Fruit fly (Drosophila melanogaster) whole organism, embryonic: ENCODE measurements around the gene CG43062.

ENCODE experiments used
- Aef1 ChIP-seq: fragments of 200-800 bp; sonication (Bioruptor generic); IDR thresholded peaks from 3 replicates; pipeline ENCODE4 v1.3.6; 2022; ENCODE audit warnings: missing biosample characterization, missing genetic modification characterization
- BtbVII ChIP-seq: fragments of 200-800 bp; sonication (Bioruptor generic); optimal IDR thresholded peaks from 3 replicates; lab custom pipeline; 2017; ENCODE audit warnings: missing biosample characterization, mild to moderate bottlenecking, missing genetic modification characterization
- CG10431 ChIP-seq: fragments of 200-800 bp; sonication (Bioruptor generic); optimal IDR thresholded peaks from 3 replicates; lab custom pipeline; 2018; ENCODE audit warnings: missing biosample characterization, mild to moderate bottlenecking, missing genetic modification characterization
- CG10543 ChIP-seq: fragments of 200-800 bp; sonication (Bioruptor generic); optimal IDR thresholded peaks from 3 replicates; lab custom pipeline; 2017; ENCODE audit warnings: missing biosample characterization, mild to moderate bottlenecking, missing genetic modification characterization, moderate library complexity
- CG10654 ChIP-seq: fragments of 200-800 bp; sonication (Bioruptor generic); optimal IDR thresholded peaks from 2 replicates; lab custom pipeline; 2016; ENCODE audit warnings: missing biosample characterization, missing genetic modification characterization
- CG11398 ChIP-seq: fragments of 200-800 bp; sonication (Bioruptor generic); optimal IDR thresholded peaks from 2 replicates; lab custom pipeline; 2016; ENCODE audit warnings: missing biosample characterization, missing genetic modification characterization
- CG11560 ChIP-seq: fragments of 200-800 bp; sonication (Bioruptor generic); IDR thresholded peaks from 3 replicates; pipeline ENCODE4 v1.3.6; 2022; ENCODE audit warnings: missing biosample characterization, missing genetic modification characterization
- CG11696 ChIP-seq: fragments of 200-800 bp; sonication (Bioruptor generic); IDR thresholded peaks from 2 replicates; pipeline ENCODE4 v1.3.6; 2022; ENCODE audit warnings: missing biosample characterization, missing genetic modification characterization
- CG11723 ChIP-seq: fragments of 200-800 bp; sonication (Bioruptor generic); optimal IDR thresholded peaks from 2 replicates; lab custom pipeline; 2017; ENCODE audit warnings: missing biosample characterization, mild to moderate bottlenecking, missing genetic modification characterization
- CG13775 ChIP-seq: fragments of 200-800 bp; sonication (Bioruptor generic); optimal IDR thresholded peaks from 3 replicates; lab custom pipeline; 2017; ENCODE audit warnings: missing biosample characterization, mild to moderate bottlenecking, missing genetic modification characterization
- CG15011 ChIP-seq: fragments of 200-800 bp; sonication (Bioruptor generic); optimal IDR thresholded peaks from 3 replicates; lab custom pipeline; 2018; ENCODE audit warnings: missing biosample characterization, mild to moderate bottlenecking, missing genetic modification characterization
- CG15479 ChIP-seq: fragments of 200-800 bp; sonication (Bioruptor generic); optimal IDR thresholded peaks from 3 replicates; lab custom pipeline; 2019; ENCODE audit warnings: missing biosample characterization, mild to moderate bottlenecking, missing genetic modification characterization, moderate library complexity
- CG15601 ChIP-seq: fragments of 200-800 bp; sonication (Bioruptor generic); optimal IDR thresholded peaks from 3 replicates; lab custom pipeline; 2019; ENCODE audit warnings: missing biosample characterization, mild to moderate bottlenecking, missing genetic modification characterization, moderate library complexity
- CG16815 ChIP-seq: fragments of 200-800 bp; sonication (Bioruptor generic); optimal IDR thresholded peaks from 3 replicates; lab custom pipeline; 2017; ENCODE audit warnings: missing biosample characterization, mild to moderate bottlenecking, missing genetic modification characterization
- CG1832 ChIP-seq: fragments of 200-800 bp; sonication (Bioruptor generic); optimal IDR thresholded peaks from 2 replicates; lab custom pipeline; 2017; ENCODE audit warnings: missing biosample characterization, mild to moderate bottlenecking, missing genetic modification characterization, inconsistent platforms
- CG2129 ChIP-seq: fragments of 200-800 bp; sonication (Bioruptor generic); IDR thresholded peaks from 2 replicates; pipeline ENCODE4 v1.3.6; 2022; ENCODE audit warnings: missing biosample characterization, missing genetic modification characterization; ENCODE audit not compliant: partially characterized antibody
- CG2678 ChIP-seq: fragments of 200-800 bp; sonication (Bioruptor generic); optimal IDR thresholded peaks from 3 replicates; lab custom pipeline; 2019; ENCODE audit warnings: missing biosample characterization, mild to moderate bottlenecking, missing genetic modification characterization, moderate library complexity
- CG2712 ChIP-seq: fragments of 200-800 bp; optimal IDR thresholded peaks from 3 replicates; lab custom pipeline; 2019; ENCODE audit warnings: missing biosample characterization, mild to moderate bottlenecking, missing genetic modification characterization, moderate library complexity
- CG31224 ChIP-seq: fragments of 200-800 bp; sonication (Bioruptor generic); IDR thresholded peaks from 2 replicates; pipeline ENCODE4 v1.3.6; 2022; ENCODE audit warnings: missing biosample characterization, missing genetic modification characterization
- CG31388 ChIP-seq: fragments of 200-800 bp; sonication (Bioruptor generic); optimal IDR thresholded peaks from 2 replicates; lab custom pipeline; 2016; ENCODE audit warnings: missing biosample characterization, missing genetic modification characterization
- CG5953 ChIP-seq: fragments of 200-800 bp; sonication (Bioruptor generic); IDR thresholded peaks from 2 replicates; pipeline ENCODE4 v1.3.6; 2022; ENCODE audit warnings: missing biosample characterization, missing genetic modification characterization
- CG8478 ChIP-seq: fragments of >200 bp; optimal IDR thresholded peaks from 2 replicates; lab custom pipeline; 2018
- CG9609 ChIP-seq: fragments of 200-800 bp; sonication (Bioruptor generic); optimal IDR thresholded peaks from 3 replicates; lab custom pipeline; 2016; ENCODE audit warnings: missing biosample characterization, missing genetic modification characterization
- CG9817 ChIP-seq: fragments of 200-800 bp; sonication (Bioruptor generic); optimal IDR thresholded peaks from 2 replicates; lab custom pipeline; 2018; ENCODE audit warnings: missing biosample characterization, mild to moderate bottlenecking, missing genetic modification characterization, moderate library complexity
- CoRest ChIP-seq: fragments of 200-800 bp; sonication (Bioruptor generic); optimal IDR thresholded peaks from 3 replicates; lab custom pipeline; 2018; ENCODE audit warnings: missing biosample characterization, mild to moderate bottlenecking, missing genetic modification characterization, moderate library complexity
- HLH4C ChIP-seq: fragments of 200-800 bp; sonication (Bioruptor generic); IDR thresholded peaks from 3 replicates; pipeline ENCODE4 v1.3.6; 2022; ENCODE audit warnings: missing biosample characterization, missing genetic modification characterization; ENCODE audit not compliant: partially characterized antibody
- HmgD ChIP-seq: fragments of 200-800 bp; sonication (Bioruptor generic); optimal IDR thresholded peaks from 3 replicates; lab custom pipeline; 2016; ENCODE audit warnings: missing biosample characterization, missing genetic modification characterization
- MTF-1 ChIP-seq: fragments of 200-800 bp; sonication (Bioruptor generic); optimal IDR thresholded peaks from 2 replicates; lab custom pipeline; 2018; ENCODE audit warnings: missing biosample characterization, mild to moderate bottlenecking, missing genetic modification characterization, borderline replicate concordance
- Mad ChIP-seq: fragments of 200-800 bp; sonication (Bioruptor generic); optimal IDR thresholded peaks from 2 replicates; lab custom pipeline; 2016; ENCODE audit warnings: missing biosample characterization, missing genetic modification characterization
- Max ChIP-seq: fragments of 200-800 bp; sonication (Bioruptor generic); optimal IDR thresholded peaks from 2 replicates; lab custom pipeline; 2016; ENCODE audit warnings: missing biosample characterization, mild to moderate bottlenecking, missing genetic modification characterization
- NFAT ChIP-seq: fragments of 200-800 bp; sonication (Bioruptor generic); IDR thresholded peaks from 2 replicates; pipeline ENCODE4 v1.3.6; 2022; ENCODE audit warnings: missing biosample characterization, missing genetic modification characterization
- Nf-YC ChIP-seq: fragments of 200-800 bp; optimal IDR thresholded peaks from 3 replicates; lab custom pipeline; 2019; ENCODE audit warnings: missing biosample characterization, mild to moderate bottlenecking, missing genetic modification characterization, moderate library complexity
- Oli ChIP-seq: fragments of 200-800 bp; sonication (Bioruptor generic); optimal IDR thresholded peaks from 2 replicates; lab custom pipeline; 2018; ENCODE audit warnings: missing biosample characterization, mild to moderate bottlenecking, missing genetic modification characterization, moderate library complexity
- Opbp ChIP-seq: fragments of 200-800 bp; sonication (Bioruptor generic); IDR thresholded peaks from 3 replicates; pipeline ENCODE4 v1.3.6; 2022; ENCODE audit warnings: missing biosample characterization, missing genetic modification characterization; ENCODE audit not compliant: partially characterized antibody
- Optix ChIP-seq: fragments of 200-800 bp; sonication (Bioruptor generic); IDR thresholded peaks from 3 replicates; pipeline ENCODE4 v1.3.6; 2022; ENCODE audit warnings: missing biosample characterization, missing genetic modification characterization
- Sry-β ChIP-seq: fragments of 200-800 bp; sonication (Bioruptor generic); optimal IDR thresholded peaks from 2 replicates; lab custom pipeline; 2018; ENCODE audit warnings: missing biosample characterization, mild to moderate bottlenecking, missing genetic modification characterization, moderate library complexity
- Ssrp ChIP-seq: fragments of 200-800 bp; sonication (Bioruptor generic); optimal IDR thresholded peaks from 2 replicates; lab custom pipeline; 2018; ENCODE audit warnings: missing biosample characterization, mild to moderate bottlenecking, missing genetic modification characterization, moderate library complexity
- ac ChIP-seq: fragments of 200-800 bp; sonication (Bioruptor generic); optimal IDR thresholded peaks from 3 replicates; lab custom pipeline; 2017; ENCODE audit warnings: missing biosample characterization, mild to moderate bottlenecking, missing genetic modification characterization
- ara ChIP-seq: fragments of 200-800 bp; sonication (Bioruptor generic); IDR thresholded peaks from 2 replicates; pipeline ENCODE4 v1.3.6; 2022; ENCODE audit warnings: missing biosample characterization, missing genetic modification characterization
- bowl ChIP-seq: fragments of 200-800 bp; sonication (Bioruptor generic); IDR thresholded peaks from 2 replicates; pipeline ENCODE4 v1.3.6; 2022; ENCODE audit warnings: missing biosample characterization, missing genetic modification characterization
- chinmo ChIP-seq: fragments of 200-800 bp; sonication (Bioruptor generic); IDR thresholded peaks from 4 replicates; pipeline ENCODE4 v1.3.6; 2022; ENCODE audit warnings: missing biosample characterization, missing genetic modification characterization; ENCODE audit not compliant: partially characterized antibody
- chm ChIP-seq: fragments of 200-800 bp; sonication (Bioruptor generic); IDR thresholded peaks from 2 replicates; pipeline ENCODE4 v1.3.6; 2022; ENCODE audit warnings: missing biosample characterization, missing genetic modification characterization
- corto ChIP-seq: fragments of 200-800 bp; sonication (Bioruptor generic); optimal IDR thresholded peaks from 2 replicates; lab custom pipeline; 2016; ENCODE audit warnings: missing biosample characterization, mild to moderate bottlenecking, missing genetic modification characterization, moderate library complexity
- hb ChIP-seq: fragments of 200-800 bp; sonication (Bioruptor generic); IDR thresholded peaks from 3 replicates; pipeline ENCODE4 v1.3.6; 2022; ENCODE audit warnings: missing biosample characterization, missing genetic modification characterization; ENCODE audit not compliant: partially characterized antibody
- ken ChIP-seq: fragments of 200-800 bp; sonication (Bioruptor generic); IDR thresholded peaks from 3 replicates; pipeline ENCODE4 v1.3.6; 2022; ENCODE audit warnings: missing biosample characterization, missing genetic modification characterization
- lmd ChIP-seq: fragments of 200-800 bp; sonication (Bioruptor generic); IDR thresholded peaks from 2 replicates; pipeline ENCODE4 v1.3.6; 2022; ENCODE audit warnings: missing biosample characterization, missing genetic modification characterization
- pho ChIP-seq: fragments of 200-800 bp; sonication (Bioruptor generic); optimal IDR thresholded peaks from 2 replicates; lab custom pipeline; 2016; ENCODE audit warnings: missing biosample characterization, missing genetic modification characterization
- prd ChIP-seq, 3 experiments: fragments of >200 bp in 2 of 3; fragments of 200-800 bp in 1 of 3; sonication (Bioruptor generic) in 1 of 3; optimal IDR thresholded peaks in 2 of 3; IDR thresholded peaks in 1 of 3; 2 replicates in 2 of 3; 3 replicates in 1 of 3; pipeline versions ENCODE4 v1.3.6 to Lab custom; 2017 to 2022; ENCODE audit warnings: missing biosample characterization in 1 of 3, missing genetic modification characterization in 1 of 3
- sug ChIP-seq: fragments of 200-800 bp; optimal IDR thresholded peaks from 2 replicates; lab custom pipeline; 2019; ENCODE audit warnings: missing biosample characterization, mild to moderate bottlenecking, missing genetic modification characterization, moderate library complexity
- trem ChIP-seq: fragments of 200-800 bp; optimal IDR thresholded peaks from 3 replicates; lab custom pipeline; 2019; ENCODE audit warnings: missing biosample characterization, mild to moderate bottlenecking, missing genetic modification characterization, moderate library complexity
- vnd ChIP-seq: fragments of 200-800 bp; sonication (Bioruptor generic); IDR thresholded peaks from 3 replicates; pipeline ENCODE4 v1.3.6; 2022; ENCODE audit warnings: missing biosample characterization, missing genetic modification characterization; ENCODE audit not compliant: partially characterized antibody

CG43062 gene

dm6 chr3R:11796780-11797179 lies 46.6 kb downstream of the CG43062 start, which contains the start of gene Sbf (continued):
- TF ChIP-seq CG10431 (GFP tag; lab: Kevin White, UChicago) (no peak), CG9817 (tag; lab: Kevin White, UChicago) (no peak), CG9609 (GFP tag; lab: Kevin White, UChicago) (no peak), Aef1 (GFP tag; lab: Robert Waterston, UW) (no peak), bowl (GFP tag; lab: Robert Waterston, UW) (no peak), CG1832 (GFP tag; lab: Kevin White, UChicago) (no peak), CG10543 (GFP tag; lab: Kevin White, UChicago) (no peak), CG13775 (GFP tag; lab: Kevin White, UChicago) (no peak), Max (GFP tag; lab: Kevin White, UChicago) (peak; percentile 17), Optix (GFP tag; lab: Robert Waterston, UW) (no peak), BtbVII (GFP tag; lab: Kevin White, UChicago) (no peak), CG11398 (GFP tag; lab: Kevin White, UChicago) (no peak), CG11696 (GFP tag; lab: Robert Waterston, UW) (no peak), prd (optimal IDR thresholded peaks at IDR 0.05; lab: Kevin White, UChicago) (no peak), prd (GFP tag; IDR thresholded peaks at IDR 0.05; lab: Robert Waterston, UW) (no peak), lmd (GFP tag; lab: Robert Waterston, UW) (no peak), CG11560 (tag; lab: Robert Waterston, UW) (no peak), chinmo (GFP tag; lab: Robert Waterston, UW) (peak; percentile 83; the same call in 2 of the 4 replicates), CG15601 (tag; lab: Kevin White, UChicago) (no peak), chm (GFP tag; lab: Robert Waterston, UW) (no peak), ac (GFP tag; lab: Kevin White, UChicago) (no peak), Ssrp (tag; lab: Kevin White, UChicago) (no peak), CG5953 (no peak), CG15479 (no peak), CG15011 (GFP tag; lab: Kevin White, UChicago) (no peak), sug (tag; lab: Kevin White, UChicago) (no peak), CG31388 (GFP tag; lab: Kevin White, UChicago) (no peak), CG2129 (GFP tag; lab: Robert Waterston, UW) (peak; percentile 68), trem (tag; lab: Kevin White, UChicago) (peak; percentile 81), HLH4C (GFP tag; lab: Robert Waterston, UW) (peak; percentile 76), CG31224 (GFP tag; lab: Robert Waterston, UW) (no peak), Sry-β (no peak), CG16815 (no peak), CG2712 (tag; lab: Kevin White, UChicago) (no peak), Oli (no peak), MTF-1 (GFP tag; lab: Kevin White, UChicago) (no peak), corto (GFP tag; lab: Kevin White, UChicago) (no peak), Mad (GFP tag; lab: Kevin White, UChicago) (no peak), vnd (GFP tag; lab: Robert Waterston, UW) (peak; percentile 68), hb (peak; percentile 72; the same call in 2 of the 3 replicates), CG10654 (GFP tag; lab: Kevin White, UChicago) (no peak), ken (GFP tag; lab: Robert Waterston, UW) (no peak), HmgD (GFP tag; lab: Kevin White, UChicago) (peak; percentile 28), CG2678 (tag; lab: Kevin White, UChicago) (no peak), CG11723 (GFP tag; lab: Kevin White, UChicago) (no peak), Opbp (peak; percentile 92), ara (GFP tag; lab: Robert Waterston, UW) (no peak), CoRest (tag; lab: Kevin White, UChicago) (no peak), pho (peak; percentile 28), NFAT (no peak), CG8478 (lab: Kevin White, UChicago) (no peak), Nf-YC (tag; lab: Kevin White, UChicago) (no peak)
